Worm (Caenorhabditis elegans) whole organism, late embryonic: ENCODE measurements around the gene C02F5.13.

ENCODE experiments used
- C38D4.7 ChIP-seq: fragments of 200-800 bp; sonication (Bioruptor generic); optimal IDR thresholded peaks from 2 replicates; lab custom pipeline; 2018; ENCODE audit warnings: mild to moderate bottlenecking, missing genetic modification characterization, moderate library complexity, missing compliant biosample characterization
- K02D7.2 ChIP-seq: sonication (generic microtip); optimal IDR thresholded peaks from 2 replicates; lab custom pipeline; 2017; ENCODE audit warnings: mild to moderate bottlenecking, missing genetic modification characterization, missing compliant biosample characterization
- che-1 ChIP-seq: sonication (generic microtip); optimal IDR thresholded peaks from 2 replicates; lab custom pipeline; 2016; ENCODE audit warnings: mild to moderate bottlenecking, missing genetic modification characterization, missing compliant biosample characterization
- pax-1 ChIP-seq: fragments of 150-350 bp; optimal IDR thresholded peaks from 2 replicates; lab custom pipeline; 2014; ENCODE audit warnings: missing biosample characterization, missing genetic modification characterization
- tbx-7 ChIP-seq: sonication (generic microtip); optimal IDR thresholded peaks from 2 replicates; lab custom pipeline; 2016; ENCODE audit warnings: missing genotype, missing genetic modification characterization, missing compliant biosample characterization
- unc-42 ChIP-seq: sonication (generic microtip); optimal IDR thresholded peaks from 2 replicates; lab custom pipeline; 2016; ENCODE audit warnings: missing genotype, missing genetic modification characterization, missing compliant biosample characterization

DNA sequence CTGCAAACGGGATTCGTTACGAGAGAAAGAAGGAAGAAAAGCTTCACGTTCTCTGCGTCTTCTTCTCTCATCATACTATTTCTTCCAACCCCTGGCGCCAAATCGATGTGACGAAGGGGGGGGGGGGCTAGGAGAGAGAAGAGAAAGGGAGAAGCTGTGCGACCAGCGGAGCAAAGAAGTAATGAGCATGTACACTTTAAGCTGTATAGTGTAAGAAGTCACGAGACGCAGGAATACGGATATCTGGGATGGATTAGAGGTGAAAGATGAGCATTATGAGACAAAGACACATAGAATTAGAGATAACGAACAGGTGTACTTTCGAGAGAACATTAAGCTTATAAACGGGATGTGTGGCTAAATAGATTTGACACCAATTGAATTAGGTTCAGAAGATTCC, 45.4 kb upstream of the C02F5.13 start:
- TF ChIP-seq che-1 (tag; lab: Kevin White, UChicago) (no peak), tbx-7 (tag; lab: Kevin White, UChicago) (no peak), pax-1 (tag; lab: Kevin White, UChicago) (no peak), K02D7.2 (no peak), unc-42 (tag; lab: Kevin White, UChicago) (peak; percentile 83), C38D4.7 (GFP tag; lab: Kevin White, UChicago) (no peak)
